Worm (Caenorhabditis elegans) whole organism, mixed stage, embryonic: ENCODE results near the gene nas-25.
A peak's percentile ranks its signal among the peaks of the same experiment; 100 is the strongest.

Source experiments
- M03D4.4 ChIP-seq: sonication (generic microtip); optimal IDR thresholded peaks from 2 replicates; lab custom pipeline; 2017; ENCODE audit warnings: mild to moderate bottlenecking, missing genetic modification characterization, missing compliant biosample characterization
- blmp-1 ChIP-seq: fragments of 150-350 bp; optimal IDR thresholded peaks from 2 replicates; lab custom pipeline; 2014; ENCODE audit warnings: missing biosample characterization, missing genetic modification characterization
- ceh-39 ChIP-seq: fragments of 150-350 bp; optimal IDR thresholded peaks from 2 replicates; lab custom pipeline; 2014; ENCODE audit warnings: missing biosample characterization, missing genetic modification characterization
- ceh-43 ChIP-seq: fragments of 200-800 bp; sonication (Bioruptor generic); optimal IDR thresholded peaks from 2 replicates; lab custom pipeline; 2018; ENCODE audit warnings: mild to moderate bottlenecking, missing genetic modification characterization, moderate library complexity, missing compliant biosample characterization
- ceh-83 ChIP-seq: fragments of 200-800 bp; sonication (Bioruptor generic); optimal IDR thresholded peaks from 2 replicates; lab custom pipeline; 2018; ENCODE audit warnings: mild to moderate bottlenecking, missing genetic modification characterization, missing compliant biosample characterization
- ces-1 ChIP-seq: fragments of 150-350 bp; optimal IDR thresholded peaks from 2 replicates; lab custom pipeline; 2014; ENCODE audit warnings: missing biosample characterization, missing genetic modification reagents, missing genetic modification characterization
- cnd-1 ChIP-seq: fragments of 200-800 bp; sonication (Bioruptor generic); optimal IDR thresholded peaks from 2 replicates; lab custom pipeline; 2018; ENCODE audit warnings: mild to moderate bottlenecking, missing genetic modification characterization, missing compliant biosample characterization
- drap-1 ChIP-seq: fragments of 200-800 bp; sonication (Bioruptor generic); optimal IDR thresholded peaks from 3 replicates; lab custom pipeline; 2018; ENCODE audit warnings: mild to moderate bottlenecking, missing genetic modification characterization, missing compliant biosample characterization
- elt-3 ChIP-seq: fragments of 150-350 bp; optimal IDR thresholded peaks from 2 replicates; lab custom pipeline; 2014; ENCODE audit warnings: missing biosample characterization, missing genetic modification characterization
- flh-1 ChIP-seq: fragments of 200-800 bp; sonication (Bioruptor generic); optimal IDR thresholded peaks from 2 replicates; lab custom pipeline; 2018; ENCODE audit warnings: mild to moderate bottlenecking, missing genetic modification characterization, moderate library complexity, missing compliant biosample characterization
- ham-2 ChIP-seq: fragments of 200-800 bp; sonication (Bioruptor generic); optimal IDR thresholded peaks from 2 replicates; lab custom pipeline; 2018; ENCODE audit warnings: mild to moderate bottlenecking, missing genetic modification characterization, missing compliant biosample characterization
- hlh-1 ChIP-seq: fragments of 150-350 bp; optimal IDR thresholded peaks from 2 replicates; lab custom pipeline; 2014; ENCODE audit warnings: missing biosample characterization, missing genetic modification reagents, missing genetic modification characterization
- lin-13 ChIP-seq: fragments of 150-350 bp; optimal IDR thresholded peaks from 2 replicates; lab custom pipeline; 2014; ENCODE audit warnings: missing biosample characterization, missing genetic modification characterization
- lin-32 ChIP-seq: fragments of 200-800 bp; sonication (Bioruptor generic); optimal IDR thresholded peaks from 2 replicates; lab custom pipeline; 2018; ENCODE audit warnings: mild to moderate bottlenecking, missing genetic modification characterization, missing compliant biosample characterization
- mab-5 ChIP-seq: fragments of 150-350 bp; optimal IDR thresholded peaks from 2 replicates; lab custom pipeline; 2014; ENCODE audit warnings: missing biosample characterization, missing genetic modification characterization
- nhr-12 ChIP-seq: fragments of 150-350 bp; optimal IDR thresholded peaks from 2 replicates; lab custom pipeline; 2014; ENCODE audit warnings: missing biosample characterization, missing genetic modification characterization
- nhr-2 ChIP-seq: fragments of 150-350 bp; optimal IDR thresholded peaks from 2 replicates; lab custom pipeline; 2014; ENCODE audit warnings: missing biosample characterization, missing genetic modification characterization
- nhr-237 ChIP-seq: fragments of 150-350 bp; optimal IDR thresholded peaks from 2 replicates; lab custom pipeline; 2014; ENCODE audit warnings: missing biosample characterization, missing genetic modification characterization
- nhr-76 ChIP-seq: sonication (generic microtip); optimal IDR thresholded peaks from 2 replicates; lab custom pipeline; 2017; ENCODE audit warnings: missing biosample characterization, missing genetic modification characterization
- pha-4 ChIP-seq: fragments of 150-350 bp; optimal IDR thresholded peaks from 2 replicates; lab custom pipeline; 2018; ENCODE audit warnings: missing biosample characterization, missing genetic modification reagents, missing genetic modification characterization
- sem-2 ChIP-seq: fragments of 200-800 bp; sonication (Bioruptor generic); optimal IDR thresholded peaks from 2 replicates; lab custom pipeline; 2018; ENCODE audit warnings: mild to moderate bottlenecking, missing genetic modification characterization, missing compliant biosample characterization
- sptf-1 ChIP-seq: sonication (generic microtip); optimal IDR thresholded peaks from 2 replicates; lab custom pipeline; 2017; ENCODE audit warnings: mild to moderate bottlenecking, missing genetic modification characterization, moderate library complexity, missing compliant biosample characterization
- tbx-8 ChIP-seq: fragments of 200-800 bp; sonication (Bioruptor generic); optimal IDR thresholded peaks from 2 replicates; lab custom pipeline; 2018; ENCODE audit warnings: mild to moderate bottlenecking, missing genetic modification characterization, moderate library complexity, missing compliant biosample characterization
- unc-120 ChIP-seq: sonication (generic microtip); optimal IDR thresholded peaks from 2 replicates; lab custom pipeline; 2017; ENCODE audit warnings: missing genetic modification characterization, missing compliant biosample characterization; ENCODE audit not compliant: poor library complexity, severe bottlenecking
- unc-39 ChIP-seq: fragments of 150-350 bp; optimal IDR thresholded peaks from 2 replicates; lab custom pipeline; 2014; ENCODE audit warnings: missing biosample characterization, missing genetic modification characterization
- unc-62 ChIP-seq: fragments of 150-350 bp; optimal IDR thresholded peaks from 2 replicates; lab custom pipeline; 2014; ENCODE audit warnings: missing biosample characterization, missing genetic modification reagents, missing genetic modification characterization
- zip-8 ChIP-seq: fragments of 150-350 bp; optimal IDR thresholded peaks from 2 replicates; lab custom pipeline; 2014; ENCODE audit warnings: missing biosample characterization, missing genetic modification characterization
- ztf-11 ChIP-seq: fragments of 150-350 bp; optimal IDR thresholded peaks from 2 replicates; lab custom pipeline; 2014; ENCODE audit warnings: missing biosample characterization, missing genetic modification characterization

The nas-25 gene

DNA sequence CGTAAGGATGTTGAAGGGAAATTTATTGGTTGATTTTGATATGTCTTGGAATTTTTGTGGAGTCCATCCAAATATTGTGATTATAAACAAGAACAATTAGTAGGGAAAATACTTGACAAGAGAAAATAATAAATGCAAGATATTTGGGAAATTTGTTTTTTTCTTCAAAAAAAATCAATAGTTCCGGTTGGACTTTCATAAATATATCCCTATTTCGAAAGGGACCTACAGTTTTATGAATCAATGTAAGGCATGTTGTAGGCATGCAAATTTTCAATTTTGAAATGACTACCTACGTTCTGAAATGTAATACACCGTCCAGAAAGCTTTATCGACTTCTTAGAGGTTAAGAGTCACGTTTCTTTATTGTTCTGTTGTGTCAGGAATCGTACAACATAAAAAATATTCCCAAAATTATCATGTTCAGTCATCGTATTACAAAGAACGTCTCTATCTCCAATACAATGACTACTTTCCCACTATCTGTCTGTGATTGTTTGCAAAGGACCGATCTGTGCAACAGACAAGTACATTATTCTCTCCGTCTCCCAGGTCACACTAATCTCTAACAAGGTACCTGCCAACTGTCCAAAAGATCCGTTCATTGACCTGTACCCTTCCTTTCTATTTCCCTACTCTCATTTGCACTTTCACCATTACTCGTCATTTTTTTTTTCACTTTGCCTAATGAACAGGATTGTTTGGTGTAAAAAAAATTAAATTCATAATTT, 35.9 kb upstream of the nas-25 start, which contains the start of gene F07H5.13:
F07H5.13 (plus strand) TSS at position 730 of the 731 bp plus-strand sequence.
- TF ChIP-seq drap-1 (GFP tag; lab: Kevin White, UChicago) (no peak), cnd-1 (peak; percentile 21), blmp-1 (peak; percentile 10), nhr-2 (tag; lab: Kevin White, UChicago) (peak; percentile 82), ceh-39 (tag; lab: Kevin White, UChicago) (no peak), unc-62 (GFP tag; lab: Kevin White, UChicago) (peak; percentile 39), hlh-1 (tag; lab: Kevin White, UChicago) (peak; percentile 61)

DNA sequence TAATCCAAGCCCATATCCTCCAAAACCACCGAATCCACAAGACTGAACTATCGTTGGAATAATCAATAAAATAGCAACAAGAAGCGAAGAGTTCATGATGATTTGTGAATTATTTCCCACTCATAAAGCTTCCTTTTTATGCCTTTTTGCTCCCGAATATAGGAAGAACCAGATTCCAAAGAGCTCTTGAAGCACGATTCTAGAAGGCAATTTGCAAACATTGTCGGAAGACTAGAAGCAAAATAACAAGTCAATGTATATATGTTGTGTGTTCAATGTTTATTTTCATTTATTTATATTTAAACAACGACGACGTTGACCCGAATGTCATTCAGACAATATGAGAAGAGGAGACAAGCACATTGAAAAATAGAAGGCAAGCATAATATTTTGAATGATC, 33.2 kb upstream of the nas-25 start, which contains the start of gene idpa-2:
idpa-2 (minus strand) TSS at position 101 of the 400 bp plus-strand sequence.
- TF ChIP-seq ztf-11 (no peak), ces-1 (GFP tag; lab: Kevin White, UChicago) (no peak), tbx-8 (GFP tag; lab: Kevin White, UChicago) (no peak), nhr-76 (no peak), sem-2 (no peak), elt-3 (tag; lab: Kevin White, UChicago) (no peak), nhr-12 (tag; lab: Kevin White, UChicago) (no peak), zip-8 (tag; lab: Kevin White, UChicago) (no peak), cnd-1 (no peak), hlh-1 (tag; lab: Kevin White, UChicago) (no peak), mab-5 (tag; lab: Kevin White, UChicago) (no peak), ceh-83 (GFP tag; lab: Kevin White, UChicago) (no peak), unc-120 (tag; lab: Kevin White, UChicago) (no peak), pha-4 (tag; lab: Kevin White, UChicago) (no peak), nhr-237 (tag; lab: Kevin White, UChicago) (no peak), ham-2 (GFP tag; lab: Kevin White, UChicago) (no peak), ceh-43 (GFP tag; lab: Kevin White, UChicago) (no peak)
- TF ChIP-seq, all 35 proteins: peak for 0

DNA sequence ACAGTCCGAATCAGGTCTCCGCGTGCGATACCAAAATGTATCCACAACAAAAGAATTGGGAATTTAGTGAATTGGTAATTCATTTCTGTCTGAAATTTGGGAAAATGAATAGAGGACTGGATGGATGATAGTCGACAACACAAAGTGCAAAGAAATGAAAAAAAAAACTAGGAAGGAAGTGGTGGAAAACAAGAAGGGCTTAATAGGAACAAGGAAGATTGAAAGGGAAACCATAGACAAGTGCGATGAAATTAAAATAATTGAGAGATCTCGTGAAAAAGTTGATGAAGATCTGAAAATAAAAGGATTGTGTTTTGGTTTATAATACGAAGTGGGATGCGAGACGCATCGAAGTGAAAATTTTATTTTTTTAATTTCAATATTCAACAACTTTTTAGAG, 31.8 kb upstream of the nas-25 start, which contains the start of gene F07H5.7:
F07H5.7 (minus strand) TSS at position 101 of the 400 bp plus-strand sequence.
- TF ChIP-seq sptf-1 (tag; lab: Kevin White, UChicago), result no peak
- TF ChIP-seq nhr-76, result no peak
- TF ChIP-seq cnd-1, result no peak
- TF ChIP-seq nhr-12 (tag; lab: Kevin White, UChicago), result no peak
- no peak for TF ChIP-seq lin-13 (tag; lab: Kevin White, UChicago)
- no peak for TF ChIP-seq zip-8 (tag; lab: Kevin White, UChicago)
- no peak for TF ChIP-seq nhr-237 (tag; lab: Kevin White, UChicago)
- no peak for TF ChIP-seq flh-1 (GFP tag; lab: Kevin White, UChicago)
- TF ChIP-seq mab-5 (tag; lab: Kevin White, UChicago), result no peak
- TF ChIP-seq nhr-2 (tag; lab: Kevin White, UChicago), result no peak
- no peak for TF ChIP-seq pha-4 (tag; lab: Kevin White, UChicago)
- no peak for TF ChIP-seq ztf-11
- no peak for TF ChIP-seq ham-2 (GFP tag; lab: Kevin White, UChicago)
- no peak for TF ChIP-seq M03D4.4 (tag; lab: Kevin White, UChicago)
- TF ChIP-seq hlh-1 (tag; lab: Kevin White, UChicago), result no peak
- no peak for TF ChIP-seq ceh-43 (GFP tag; lab: Kevin White, UChicago)
- TF ChIP-seq ces-1 (GFP tag; lab: Kevin White, UChicago), result no peak
- TF ChIP-seq blmp-1, result no peak
- no peak for TF ChIP-seq lin-32 (GFP tag; lab: Kevin White, UChicago)
- TF ChIP-seq ceh-39 (tag; lab: Kevin White, UChicago), result no peak

DNA sequence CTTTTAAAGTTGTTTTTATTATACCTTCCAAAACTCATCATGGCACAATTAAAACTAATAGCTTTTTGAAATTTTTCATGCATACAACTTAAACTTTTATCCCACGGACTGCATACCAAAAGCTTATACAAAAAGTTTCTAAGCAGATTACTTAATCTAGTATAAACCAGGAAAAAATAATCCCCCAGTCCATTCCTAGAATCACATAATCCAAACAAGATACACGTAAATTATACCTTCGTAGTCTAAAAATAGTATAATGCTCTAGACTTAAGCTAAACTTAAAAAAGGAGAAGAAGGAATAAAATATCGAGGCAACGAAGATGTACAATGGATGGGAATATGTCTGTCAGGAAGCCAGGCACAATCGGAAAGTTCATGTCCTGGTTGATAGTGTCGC, 30.6 kb upstream of the nas-25 start:
- TF ChIP-seq lin-13 (tag; lab: Kevin White, UChicago) (no peak), elt-3 (tag; lab: Kevin White, UChicago) (no peak), nhr-76 (no peak), unc-39 (tag; lab: Kevin White, UChicago) (no peak), mab-5 (tag; lab: Kevin White, UChicago) (no peak), blmp-1 (no peak)

DNA sequence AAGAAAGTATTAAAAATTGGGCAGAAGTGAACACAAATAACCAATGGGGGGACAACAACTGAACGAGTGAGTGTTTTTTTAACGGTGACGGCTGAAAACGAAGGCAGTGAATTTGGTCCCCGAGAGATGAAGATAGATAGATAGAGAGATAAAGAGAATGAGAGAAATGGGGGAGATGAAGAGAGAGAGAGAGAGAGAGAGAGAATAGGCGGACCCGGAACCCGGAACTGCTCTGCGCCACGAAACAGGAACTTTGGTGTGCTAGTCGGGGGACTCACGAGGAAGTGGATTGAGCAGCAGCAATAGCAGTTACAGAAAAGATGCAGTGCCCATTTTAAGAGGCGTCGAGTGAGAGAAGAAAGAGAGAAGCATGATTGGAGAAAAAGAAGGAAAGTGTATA, 29.5 kb upstream of the nas-25 start:
- TF ChIP-seq nhr-2 (tag; lab: Kevin White, UChicago) (no peak), ces-1 (GFP tag; lab: Kevin White, UChicago) (peak; percentile 56)
